Worm (Caenorhabditis elegans): ENCODE measurements around the gene try-4.

Gene try-4

DNA sequence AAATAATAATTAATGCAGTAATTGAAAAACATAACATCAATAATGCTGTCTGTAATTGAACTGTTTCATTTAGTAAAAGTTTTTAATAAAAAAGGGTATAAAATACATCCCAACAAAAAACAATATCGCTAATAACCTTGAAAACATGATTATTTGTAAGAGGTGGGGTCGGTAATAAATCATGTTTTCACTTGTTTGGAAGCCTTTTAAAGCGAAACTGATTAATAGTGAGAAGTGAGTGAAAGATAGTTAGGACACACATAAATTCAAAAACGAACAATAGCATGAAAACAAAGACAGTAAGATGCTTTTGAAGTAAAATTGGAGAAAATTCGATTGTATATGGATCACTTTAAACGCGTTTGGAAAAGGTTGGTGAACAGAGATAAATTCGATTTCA lies at the start of gene try-4:
Gene try-4 (minus strand): TSS at position 74 of the 400 bp plus-strand sequence.
- TF ChIP-seq ref-2 (tag; optimal IDR thresholded peaks at IDR 0.05) (no peak), fkh-6 (tag; optimal IDR thresholded peaks at IDR 0.05) (no peak), hlh-30 (tag; optimal IDR thresholded peaks at IDR 0.05; ENCODE audit: insufficient read depth) (no peak), ceh-14 (tag; optimal IDR thresholded peaks at IDR 0.05) (no peak), hlh-15 (tag; optimal IDR thresholded peaks at IDR 0.05) (no peak), C08G9.2 (tag; optimal IDR thresholded peaks at IDR 0.05) (no peak), madf-2 (tag; optimal IDR thresholded peaks at IDR 0.05) (no peak), pag-3 (tag; optimal IDR thresholded peaks at IDR 0.05; ENCODE audit: borderline replicate concordance) (no peak), nhr-11 (tag; optimal IDR thresholded peaks at IDR 0.05) (no peak), fkh-10 (GFP tag; optimal IDR thresholded peaks at IDR 0.05) (no peak), sdc-2 (tag; optimal IDR thresholded peaks at IDR 0.05) (no peak), lin-11 (tag; optimal IDR thresholded peaks at IDR 0.05) (no peak), pax-1 (tag; optimal IDR thresholded peaks at IDR 0.05) (no peak)

DNA sequence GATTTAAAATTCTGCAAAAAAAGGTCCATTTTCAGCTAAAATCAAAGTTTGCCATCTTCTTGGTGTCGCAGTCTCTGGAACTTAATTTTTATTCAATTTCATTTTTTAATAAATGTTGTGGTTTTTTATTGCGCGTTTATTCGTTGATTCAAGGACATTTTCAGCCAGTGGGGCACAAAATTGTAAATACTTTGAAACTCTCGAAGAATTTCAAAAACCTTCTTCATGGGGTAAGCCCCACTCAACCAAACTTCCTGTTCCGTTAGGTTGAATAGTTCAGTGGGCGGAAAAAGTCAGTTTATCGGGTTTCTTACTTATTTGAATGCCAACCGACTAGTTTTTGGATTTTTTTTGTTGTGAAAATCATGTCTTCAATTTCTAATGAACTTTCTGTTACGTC lies 49.2 kb upstream of the try-4 start, which contains the start of gene ttll-9:
Gene ttll-9 (plus strand): TSS at position 301 of the 400 bp plus-strand sequence.
- TF ChIP-seq tbx-2 (tag; optimal IDR thresholded peaks at IDR 0.05), result no peak
- TF ChIP-seq hlh-8 (tag; optimal IDR thresholded peaks at IDR 0.05), result no peak
- no peak for TF ChIP-seq K09A11.1 (tag; optimal IDR thresholded peaks at IDR 0.05; ENCODE audit: insufficient read depth)
- TF ChIP-seq odd-2 (tag; optimal IDR thresholded peaks at IDR 0.05), result no peak
- no peak for TF ChIP-seq unc-42 (tag; optimal IDR thresholded peaks at IDR 0.05)
- TF ChIP-seq dmd-4 (tag; optimal IDR thresholded peaks at IDR 0.05; ENCODE audit: borderline replicate concordance), result no peak
- no peak for TF ChIP-seq ceh-45 (GFP tag; IDR thresholded peaks at IDR 0.05)
- TF ChIP-seq ceh-2 (tag; optimal IDR thresholded peaks at IDR 0.05), result no peak
- no peak for TF ChIP-seq unc-86 (tag; optimal IDR thresholded peaks at IDR 0.05)
- TF ChIP-seq madf-2 (tag; optimal IDR thresholded peaks at IDR 0.05), result no peak
- no peak for TF ChIP-seq zip-5 (tag; optimal IDR thresholded peaks at IDR 0.05)
- no peak for TF ChIP-seq hlh-30 (tag; optimal IDR thresholded peaks at IDR 0.05; ENCODE audit: insufficient read depth)

ce11 chrV:20909761-20910160 lies 48.8 kb upstream of the try-4 start:
- TF ChIP-seq C08G9.2 (tag; optimal IDR thresholded peaks at IDR 0.05) (no peak), tbx-7 (tag; optimal IDR thresholded peaks at IDR 0.05) (no peak)

DNA sequence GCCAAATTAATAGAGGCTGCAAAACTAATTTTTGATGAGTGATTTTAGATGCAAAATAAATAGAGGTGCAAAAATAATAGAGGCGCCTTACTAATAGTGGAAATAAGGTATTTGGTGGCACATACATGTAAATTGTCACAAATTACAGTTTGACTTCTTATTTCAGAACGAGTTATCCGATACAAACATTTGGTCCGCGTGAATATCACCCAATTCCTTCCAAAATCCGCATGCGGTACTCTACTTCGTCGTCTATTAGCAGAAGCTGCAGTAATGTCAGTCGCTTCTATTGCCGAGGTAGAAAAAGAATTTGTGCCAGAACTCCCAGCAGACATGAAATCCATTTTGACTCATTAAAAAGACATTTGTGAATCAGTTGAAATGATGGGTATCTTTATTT lies 46.0 kb upstream of the try-4 start:
- TF ChIP-seq ceh-48 (tag; optimal IDR thresholded peaks at IDR 0.05), result no peak
- no peak for TF ChIP-seq ceh-34 (tag; optimal IDR thresholded peaks at IDR 0.05)
- TF ChIP-seq hlh-15 (tag; optimal IDR thresholded peaks at IDR 0.05), result no peak

- TF ChIP-seq ceh-30 (tag; optimal IDR thresholded peaks at IDR 0.05) (no peak), nhr-232 (tag; optimal IDR thresholded peaks at IDR 0.05) (no peak), nfya-1 (tag; optimal IDR thresholded peaks at IDR 0.05) (no peak), pros-1 (tag; optimal IDR thresholded peaks at IDR 0.05) (no peak), mec-3 (tag; optimal IDR thresholded peaks at IDR 0.05; ENCODE audit: borderline replicate concordance) (no peak), unc-55 (GFP tag; optimal IDR thresholded peaks at IDR 0.05) (no peak), fkh-6 (tag; optimal IDR thresholded peaks at IDR 0.05) (no peak), odd-2 (tag; optimal IDR thresholded peaks at IDR 0.05) (no peak), pha-2 (tag; optimal IDR thresholded peaks at IDR 0.05) (no peak), Y22D7AL.16 (tag; optimal IDR thresholded peaks at IDR 0.05) (no peak), fax-1 (tag; optimal IDR thresholded peaks at IDR 0.05) (no peak), K02D7.2 (tag; optimal IDR thresholded peaks at IDR 0.05) (no peak)
Measured at ce11 chrV:20904094-20904268, 43.0 kb upstream of the try-4 start, which contains the start of gene acs-12. Gene acs-12 (plus strand): TSS chrV:20904169.
